Fruit fly (Drosophila melanogaster) whole organism, embryonic: ENCODE measurements around the gene CG10194.
A peak's percentile ranks its signal among the peaks of the same experiment; 100 is the strongest.

Source experiments
- Asciz ChIP-seq: fragments of 200-800 bp; sonication (Bioruptor generic); optimal IDR thresholded peaks from 2 replicates; lab custom pipeline; 2017; ENCODE audit warnings: missing biosample characterization, mild to moderate bottlenecking, missing genetic modification characterization, missing genetic modification reagents
- BtbVII ChIP-seq: fragments of 200-800 bp; sonication (Bioruptor generic); optimal IDR thresholded peaks from 3 replicates; lab custom pipeline; 2017; ENCODE audit warnings: missing biosample characterization, mild to moderate bottlenecking, missing genetic modification characterization
- CG10321 ChIP-seq: fragments of 200-800 bp; sonication (Bioruptor generic); IDR thresholded peaks from 2 replicates; pipeline ENCODE4 v1.3.6; 2022; ENCODE audit warnings: missing biosample characterization, missing genetic modification characterization
- CG11093 ChIP-seq: fragments of 200-800 bp; sonication (Bioruptor generic); IDR thresholded peaks from 3 replicates; pipeline ENCODE4 v1.3.6; 2022; ENCODE audit warnings: missing biosample characterization, missing genetic modification characterization
- CG11398 ChIP-seq: fragments of 200-800 bp; sonication (Bioruptor generic); optimal IDR thresholded peaks from 2 replicates; lab custom pipeline; 2016; ENCODE audit warnings: missing biosample characterization, missing genetic modification characterization
- CG11695 ChIP-seq: fragments of 200-800 bp; sonication (Bioruptor generic); IDR thresholded peaks from 3 replicates; pipeline ENCODE4 v1.3.6; 2022; ENCODE audit warnings: missing biosample characterization, missing genetic modification characterization
- CG12071 ChIP-seq: fragments of 200-800 bp; sonication (Bioruptor generic); optimal IDR thresholded peaks from 3 replicates; lab custom pipeline; 2018; ENCODE audit warnings: missing biosample characterization, mild to moderate bottlenecking, missing genetic modification characterization
- CG13296 ChIP-seq: fragments of 200-800 bp; sonication (Bioruptor generic); optimal IDR thresholded peaks from 3 replicates; lab custom pipeline; 2018; ENCODE audit warnings: missing biosample characterization, mild to moderate bottlenecking, missing genetic modification characterization
- CG1529 ChIP-seq: fragments of 200-800 bp; sonication (Bioruptor generic); optimal IDR thresholded peaks from 3 replicates; lab custom pipeline; 2018; ENCODE audit warnings: missing biosample characterization, missing genetic modification characterization
- CG15479 ChIP-seq: fragments of 200-800 bp; sonication (Bioruptor generic); optimal IDR thresholded peaks from 3 replicates; lab custom pipeline; 2019; ENCODE audit warnings: missing biosample characterization, mild to moderate bottlenecking, missing genetic modification characterization, moderate library complexity
- CG17802 ChIP-seq: fragments of 200-800 bp; sonication (Bioruptor generic); optimal IDR thresholded peaks from 2 replicates; lab custom pipeline; 2018; ENCODE audit warnings: missing biosample characterization, mild to moderate bottlenecking, missing genetic modification characterization, moderate library complexity
- CG2116 ChIP-seq: fragments of 200-800 bp; sonication (Bioruptor generic); optimal IDR thresholded peaks from 3 replicates; lab custom pipeline; 2018; ENCODE audit warnings: missing biosample characterization, mild to moderate bottlenecking, missing genetic modification characterization
- CG2202 ChIP-seq: fragments of 200-800 bp; sonication (Bioruptor generic); optimal IDR thresholded peaks from 2 replicates; lab custom pipeline; 2018; ENCODE audit warnings: missing biosample characterization, mild to moderate bottlenecking, missing genetic modification characterization
- CG3065 ChIP-seq: fragments of 200-800 bp; sonication (Bioruptor generic); optimal IDR thresholded peaks from 2 replicates; lab custom pipeline; 2016; ENCODE audit warnings: missing biosample characterization, missing genetic modification characterization
- CG3838 ChIP-seq: fragments of 200-800 bp; sonication (Bioruptor generic); optimal IDR thresholded peaks from 3 replicates; lab custom pipeline; 2016; ENCODE audit warnings: missing biosample characterization, missing genetic modification characterization
- CG6175 ChIP-seq: fragments of 200-800 bp; sonication (Bioruptor generic); IDR thresholded peaks from 3 replicates; pipeline ENCODE4 v1.3.6; 2022; ENCODE audit warnings: missing biosample characterization, missing genetic modification characterization
- CG6272 ChIP-seq: fragments of 200-800 bp; sonication (Bioruptor generic); IDR thresholded peaks from 2 replicates; pipeline ENCODE4 v1.3.6; 2022; ENCODE audit warnings: missing biosample characterization, missing genetic modification characterization
- CG7271 ChIP-seq: fragments of 200-800 bp; sonication (Bioruptor generic); optimal IDR thresholded peaks from 2 replicates; lab custom pipeline; 2018; ENCODE audit warnings: missing biosample characterization, mild to moderate bottlenecking, missing genetic modification characterization, moderate library complexity
- CG7745 ChIP-seq: fragments of 200-800 bp; sonication (Bioruptor generic); optimal IDR thresholded peaks from 2 replicates; lab custom pipeline; 2018; ENCODE audit warnings: missing biosample characterization, mild to moderate bottlenecking, missing genetic modification characterization, moderate library complexity
- CG8089 ChIP-seq: fragments of 200-800 bp; sonication (Bioruptor generic); optimal IDR thresholded peaks from 3 replicates; lab custom pipeline; 2016; ENCODE audit warnings: missing biosample characterization, missing genetic modification characterization
- CG8281 ChIP-seq: fragments of 200-800 bp; sonication (Bioruptor generic); optimal IDR thresholded peaks from 2 replicates; lab custom pipeline; 2018; ENCODE audit warnings: missing biosample characterization, mild to moderate bottlenecking, missing genetic modification characterization, moderate library complexity
- CG8478 ChIP-seq: fragments of >200 bp; optimal IDR thresholded peaks from 2 replicates; lab custom pipeline; 2018
- CTCF ChIP-seq: fragments of 200-800 bp; sonication (Bioruptor generic); optimal IDR thresholded peaks from 2 replicates; lab custom pipeline; 2017; ENCODE audit warnings: missing biosample characterization, mild to moderate bottlenecking, missing genetic modification characterization, moderate library complexity
- Dfd ChIP-seq, 2 experiments: fragments of >200 bp; optimal IDR thresholded peaks; 2 replicates each; lab custom pipeline; 2017; ENCODE audit warnings: missing biosample characterization in 2 of 2, missing genetic modification characterization in 2 of 2
- Gug ChIP-seq: fragments of 200-800 bp; sonication (Bioruptor generic); IDR thresholded peaks from 4 replicates; pipeline ENCODE4 v1.3.6; 2022; ENCODE audit warnings: missing biosample characterization, missing genetic modification characterization
- Hmr ChIP-seq: fragments of 200-800 bp; sonication (Bioruptor generic); optimal IDR thresholded peaks from 3 replicates; lab custom pipeline; 2017; ENCODE audit warnings: mild to moderate bottlenecking, missing biosample characterization, missing genetic modification reagents, missing genetic modification characterization
- Mad ChIP-seq: fragments of 200-800 bp; sonication (Bioruptor generic); optimal IDR thresholded peaks from 2 replicates; lab custom pipeline; 2016; ENCODE audit warnings: missing biosample characterization, missing genetic modification characterization
- Myb ChIP-seq: fragments of 200-800 bp; sonication (Bioruptor generic); optimal IDR thresholded peaks from 2 replicates; lab custom pipeline; 2016; ENCODE audit warnings: missing biosample characterization, missing genetic modification characterization
- Oaz ChIP-seq: fragments of 200-800 bp; sonication (Bioruptor generic); IDR thresholded peaks from 2 replicates; pipeline ENCODE4 v1.3.6; 2022; ENCODE audit warnings: missing biosample characterization, missing genetic modification characterization
- Opbp ChIP-seq: fragments of 200-800 bp; sonication (Bioruptor generic); IDR thresholded peaks from 3 replicates; pipeline ENCODE4 v1.3.6; 2022; ENCODE audit warnings: missing biosample characterization, missing genetic modification characterization; ENCODE audit not compliant: partially characterized antibody
- Ravus ChIP-seq: fragments of 200-800 bp; sonication (Bioruptor generic); IDR thresholded peaks from 2 replicates; pipeline ENCODE4 v1.3.6; 2022; ENCODE audit warnings: missing biosample characterization, missing genetic modification characterization
- Side ChIP-seq: fragments of 200-800 bp; sonication (Bioruptor generic); optimal IDR thresholded peaks from 2 replicates; lab custom pipeline; 2016; ENCODE audit warnings: missing biosample characterization, missing genetic modification characterization
- Spps ChIP-seq: fragments of 200-800 bp; sonication (Bioruptor generic); optimal IDR thresholded peaks from 2 replicates; lab custom pipeline; 2018; ENCODE audit warnings: missing biosample characterization, mild to moderate bottlenecking, missing genetic modification characterization
- Sry-δ ChIP-seq: fragments of 200-800 bp; sonication (Bioruptor generic); optimal IDR thresholded peaks from 2 replicates; lab custom pipeline; 2016; ENCODE audit warnings: missing biosample characterization, missing genetic modification characterization
- Stat92E ChIP-seq, 3 experiments: fragments of >200 bp in 2 of 3; fragments of 200-800 bp in 1 of 3; sonication (Bioruptor generic) in 1 of 3; optimal IDR thresholded peaks; 2 replicates each; lab custom pipeline; 2017 to 2019; ENCODE audit warnings: missing biosample characterization in 3 of 3, missing genetic modification characterization in 3 of 3, mild to moderate bottlenecking in 1 of 3, moderate library complexity in 1 of 3
- Taf1 ChIP-seq: fragments of 200-800 bp; sonication (Bioruptor generic); IDR thresholded peaks from 2 replicates; pipeline ENCODE4 v1.3.6; 2022; ENCODE audit warnings: missing biosample characterization, missing genetic modification characterization
- az2 ChIP-seq: fragments of 200-800 bp; sonication (Bioruptor generic); optimal IDR thresholded peaks from 3 replicates; lab custom pipeline; 2016; ENCODE audit warnings: missing biosample characterization, missing genetic modification characterization
- chm ChIP-seq: fragments of 200-800 bp; sonication (Bioruptor generic); IDR thresholded peaks from 2 replicates; pipeline ENCODE4 v1.3.6; 2022; ENCODE audit warnings: missing biosample characterization, missing genetic modification characterization
- fru ChIP-seq: fragments of >200 bp; optimal IDR thresholded peaks from 2 replicates; lab custom pipeline; 2017
- inv ChIP-seq: fragments of 200-800 bp; sonication (Bioruptor generic); IDR thresholded peaks from 2 replicates; pipeline ENCODE4 v1.3.6; 2022; ENCODE audit warnings: missing biosample characterization, missing genetic modification characterization; ENCODE audit not compliant: partially characterized antibody
- kni ChIP-seq: fragments of 200-800 bp; sonication (Bioruptor generic); optimal IDR thresholded peaks from 3 replicates; lab custom pipeline; 2017; ENCODE audit warnings: mild to moderate bottlenecking, missing biosample characterization, missing genetic modification reagents, missing genetic modification characterization
- lbe ChIP-seq: fragments of 200-800 bp; sonication (Bioruptor generic); optimal IDR thresholded peaks from 2 replicates; lab custom pipeline; 2016; ENCODE audit warnings: missing biosample characterization, mild to moderate bottlenecking, missing genetic modification characterization
- psq ChIP-seq: fragments of 200-800 bp; sonication (Bioruptor generic); optimal IDR thresholded peaks from 2 replicates; lab custom pipeline; 2017; ENCODE audit warnings: missing biosample characterization, missing genetic modification characterization
- pum ChIP-seq: fragments of 200-800 bp; sonication (Bioruptor generic); optimal IDR thresholded peaks from 2 replicates; lab custom pipeline; 2016; ENCODE audit warnings: missing biosample characterization, missing genetic modification characterization
- slbo ChIP-seq: fragments of 200-800 bp; sonication (Bioruptor generic); IDR thresholded peaks from 2 replicates; pipeline ENCODE4 v1.3.6; 2022; ENCODE audit warnings: missing biosample characterization, missing genetic modification characterization
- so ChIP-seq: fragments of 200-800 bp; sonication (Bioruptor generic); IDR thresholded peaks from 3 replicates; pipeline ENCODE4 v1.3.6; 2022; ENCODE audit warnings: missing biosample characterization, missing genetic modification characterization
- tin ChIP-seq: fragments of 200-800 bp; sonication (Bioruptor generic); optimal IDR thresholded peaks from 3 replicates; lab custom pipeline; 2016; ENCODE audit warnings: missing biosample characterization, missing genetic modification characterization
- ttk ChIP-seq: fragments of 200-800 bp; sonication (Bioruptor generic); IDR thresholded peaks from 2 replicates; pipeline ENCODE4 v2.1.2; 2022; ENCODE audit warnings: missing biosample characterization, missing genetic modification characterization
- usp ChIP-seq: fragments of >200 bp; optimal IDR thresholded peaks from 2 replicates; lab custom pipeline; 2017; ENCODE audit warnings: missing biosample characterization, missing genetic modification characterization
- z ChIP-seq: fragments of 200-800 bp; sonication (Bioruptor generic); IDR thresholded peaks from 3 replicates; pipeline ENCODE4 v1.3.6; 2022; ENCODE audit warnings: missing biosample characterization, missing genetic modification characterization
- zen2 ChIP-seq: fragments of 200-800 bp; sonication (Bioruptor generic); IDR thresholded peaks from 3 replicates; pipeline ENCODE4 v1.3.6; 2022; ENCODE audit warnings: missing biosample characterization, missing genetic modification characterization; ENCODE audit not compliant: partially characterized antibody

CG10194 gene

dm6 chr2L:19439598-19440230 is 50.2 kb downstream of the CG10194 start (continued):
- TF ChIP-seq chm (peak; percentile 84), Oaz (GFP tag; lab: Robert Waterston, UW) (0 out of 2 replicates have a peak, but pooled peaks have one; percentile 34), ttk (GFP tag; lab: Robert Waterston, UW) (peak; percentile 77), CG8281 (tag; lab: Kevin White, UChicago) (peak; percentile 81), Opbp (GFP tag; lab: Robert Waterston, UW) (no peak), inv (no peak), Mad (GFP tag; lab: Kevin White, UChicago) (peak; percentile 74), CG6272 (peak; percentile 44; the same call in 1 of the 2 replicates), CG15479 (no peak), CG3838 (GFP tag; lab: Kevin White, UChicago) (no peak), Sry-δ (GFP tag; lab: Kevin White, UChicago) (peak; percentile 9), lbe (GFP tag; lab: Kevin White, UChicago) (no peak), CG1529 (GFP tag; lab: Kevin White, UChicago) (peak; percentile 47), slbo (GFP tag; lab: Robert Waterston, UW) (peak; percentile 85), CG11398 (GFP tag; lab: Kevin White, UChicago) (peak; percentile 71), zen2 (GFP tag; lab: Robert Waterston, UW) (no peak), fru (lab: Kevin White, UChicago) (no peak), CTCF (GFP tag; lab: Kevin White, UChicago) (peak; percentile 5), kni (peak; percentile 87), pum (peak; percentile 61), CG7745 (tag; lab: Kevin White, UChicago) (no peak), Taf1 (GFP tag; lab: Robert Waterston, UW) (peak; percentile 30; the same call in 1 of the 2 replicates), Stat92E (GFP tag; optimal IDR thresholded peaks at IDR 0.05; lab: Kevin White, UChicago) (peak in 1 of 3 experiments; percentile 8), Hmr (GFP tag; lab: Kevin White, UChicago) (peak; percentile 71), Gug (0 out of 4 replicates have a peak, but pooled peaks have one; percentile 23), CG7271 (tag; lab: Kevin White, UChicago) (no peak), so (GFP tag; lab: Robert Waterston, UW) (peak; percentile 76), Ravus (GFP tag; lab: Robert Waterston, UW) (0 out of 2 replicates have a peak, but pooled peaks have one; percentile 8), CG6175 (no peak), CG2116 (peak; percentile 59), Asciz (GFP tag; lab: Kevin White, UChicago) (peak; percentile 68), Dfd (GFP tag; optimal IDR thresholded peaks at IDR 0.05; lab: Kevin White, UChicago) (no peak), Spps (no peak), CG17802 (tag; lab: Kevin White, UChicago) (peak; percentile 6), z (GFP tag; lab: Robert Waterston, UW) (no peak), Side (GFP tag; lab: Kevin White, UChicago) (peak; percentile 64), CG2202 (tag; lab: Kevin White, UChicago) (peak; percentile 15), CG8089 (peak; percentile 54), CG13296 (peak; percentile 56), CG10321 (peak; percentile 77), psq (GFP tag; lab: Kevin White, UChicago) (peak; percentile 31), BtbVII (GFP tag; lab: Kevin White, UChicago) (peak; percentile 46), tin (GFP tag; lab: Kevin White, UChicago) (peak; percentile 50), usp (GFP tag; lab: Kevin White, UChicago) (no peak), CG8478 (no peak), CG11695 (GFP tag; lab: Robert Waterston, UW) (peak; percentile 84), CG11093 (GFP tag; lab: Robert Waterston, UW) (peak; percentile 64; the same call in 2 of the 3 replicates), az2 (GFP tag; lab: Kevin White, UChicago) (peak; percentile 50), CG12071 (peak; percentile 84), Myb (peak; percentile 43), CG3065 (peak; percentile 77)
